Worm (Caenorhabditis elegans): ENCODE results near the gene try-8.

The try-8 gene

DNA sequence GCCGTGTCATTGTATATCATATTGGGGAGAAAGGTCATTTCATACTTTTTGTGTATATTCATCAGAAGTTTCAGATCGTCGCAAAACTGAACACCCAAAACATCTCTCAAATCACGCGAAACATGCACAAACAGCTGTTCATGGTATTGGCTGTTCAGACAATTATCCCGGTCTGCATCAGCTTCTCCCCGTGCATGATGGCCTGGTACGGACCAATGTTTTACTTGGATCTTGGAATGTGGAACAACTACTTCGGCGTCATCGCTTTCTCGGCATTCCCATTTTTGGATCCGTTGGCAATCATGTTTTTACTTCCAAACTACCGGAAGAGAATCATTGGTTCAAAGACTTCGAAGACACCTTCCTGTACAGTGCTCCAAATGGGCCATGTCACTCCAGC, 50.6 kb downstream of the try-8 start:
- TF ChIP-seq nfya-2 (GFP tag; IDR thresholded peaks at IDR 0.05), result no peak
- no peak for TF ChIP-seq Y95B8A.8 (GFP tag; IDR thresholded peaks at IDR 0.05)
- TF ChIP-seq egl-18 (GFP tag; IDR thresholded peaks at IDR 0.05), result no peak
- TF ChIP-seq ZK185.1 (tag; optimal IDR thresholded peaks at IDR 0.05; ENCODE audit: poor library complexity, severe bottlenecking), result no peak
- no peak for TF ChIP-seq T26A5.8 (tag; optimal IDR thresholded peaks at IDR 0.05)
- TF ChIP-seq F37B4.10 (GFP tag; IDR thresholded peaks at IDR 0.05), result no peak
